Worm (Caenorhabditis elegans) whole organism, L3 larva: ENCODE data around the gene tbc-17.

Experiments used
- ZK546.5 ChIP-seq: sonication (generic microtip); optimal IDR thresholded peaks from 2 replicates; lab custom pipeline; 2017; ENCODE audit warnings: missing biosample characterization, missing genetic modification characterization
- eor-1 ChIP-seq, 2 experiments: fragments of 150-350 bp; optimal IDR thresholded peaks; 2 replicates each; lab custom pipeline; 2014 to 2018; ENCODE audit warnings: missing biosample characterization in 2 of 2, missing genetic modification characterization in 2 of 2
- nhr-12 ChIP-seq: fragments of 150-350 bp; optimal IDR thresholded peaks from 2 replicates; lab custom pipeline; 2014; ENCODE audit warnings: missing biosample characterization, missing genetic modification characterization
- nhr-237 ChIP-seq: fragments of 150-350 bp; optimal IDR thresholded peaks from 2 replicates; lab custom pipeline; 2014; ENCODE audit warnings: missing biosample characterization, missing genetic modification characterization
- nhr-25 ChIP-seq: sonication (generic microtip); optimal IDR thresholded peaks from 2 replicates; lab custom pipeline; 2017; ENCODE audit warnings: missing biosample characterization, missing genetic modification characterization
- nhr-28 ChIP-seq: fragments of 150-350 bp; optimal IDR thresholded peaks from 2 replicates; lab custom pipeline; 2014; ENCODE audit warnings: missing biosample characterization, missing genetic modification characterization
- nhr-77 ChIP-seq: fragments of 150-350 bp; optimal IDR thresholded peaks from 2 replicates; lab custom pipeline; 2014; ENCODE audit warnings: missing biosample characterization, missing genetic modification characterization
- pha-4 ChIP-seq: fragments of 150-350 bp; optimal IDR thresholded peaks from 2 replicates; lab custom pipeline; 2014; ENCODE audit warnings: missing biosample characterization, missing genetic modification reagents, missing genetic modification characterization
- pqm-1 ChIP-seq: fragments of 150-350 bp; optimal IDR thresholded peaks from 2 replicates; lab custom pipeline; 2017; ENCODE audit warnings: missing biosample characterization, missing genetic modification characterization, inconsistent platforms

DNA sequence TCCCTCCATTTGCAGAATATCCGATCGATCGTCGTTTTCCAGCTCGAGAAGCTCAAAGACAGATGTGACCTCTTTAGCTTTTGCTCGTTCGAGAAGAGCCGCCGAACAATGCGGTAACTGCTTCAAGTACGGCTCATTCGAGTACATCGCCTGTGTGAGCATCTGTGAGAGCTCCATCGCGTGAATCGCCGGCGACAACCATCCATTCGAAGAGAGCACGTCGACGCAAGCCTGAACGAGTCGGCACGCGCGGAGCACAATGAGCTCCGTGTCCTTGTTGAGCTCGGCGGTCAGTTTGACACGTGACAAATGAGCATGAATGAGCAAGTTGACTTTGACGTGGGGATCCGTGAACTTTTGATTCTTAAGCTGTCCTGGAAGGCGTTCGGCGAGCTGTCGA lies 33.7 kb downstream of the tbc-17 start:
- TF ChIP-seq nhr-25 (no peak), nhr-77 (tag; lab: Kevin White, UChicago) (no peak), ZK546.5 (tag; lab: Kevin White, UChicago) (no peak), pqm-1 (tag; lab: Kevin White, UChicago) (no peak), nhr-12 (tag; lab: Kevin White, UChicago) (no peak), eor-1 (tag; optimal IDR thresholded peaks at IDR 0.05; lab: Kevin White, UChicago) (no peak), nhr-237 (tag; lab: Kevin White, UChicago) (no peak), nhr-28 (tag; lab: Kevin White, UChicago) (no peak), pha-4 (tag; lab: Kevin White, UChicago) (no peak)
